Fruit fly (Drosophila melanogaster): ENCODE data around the gene bai.
A peak's percentile ranks its signal among the peaks of the same experiment; 100 is the strongest.

Gene bai

DNA sequence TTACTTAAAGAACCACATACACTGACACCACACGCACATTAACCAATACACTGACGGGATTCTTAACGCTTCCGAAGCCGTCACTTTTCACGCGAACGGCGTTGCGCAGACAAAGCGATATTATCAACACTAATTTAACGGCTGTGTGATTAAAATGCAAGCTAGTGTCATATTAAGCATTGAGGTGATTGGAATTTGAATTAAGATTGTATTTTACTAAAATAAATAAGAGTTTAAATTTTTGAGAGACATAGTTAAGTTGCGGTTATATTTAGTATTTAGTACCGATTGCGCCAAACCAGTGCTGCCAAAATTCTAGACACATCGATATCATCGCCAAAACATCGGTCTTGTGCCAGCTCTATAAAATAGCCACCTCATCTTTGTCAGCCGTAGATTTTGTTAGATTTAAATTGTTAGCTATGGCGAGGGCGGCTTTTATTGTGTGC, at the start of gene bai, which contains the start of gene Ythdf (continued):
- TF ChIP-seq hbn (GFP tag; IDR thresholded peaks at IDR 0.05; ENCODE audit: partially characterized antibody) (peak; percentile 81), ems (GFP tag; optimal IDR thresholded peaks at IDR 0.05) (peak; percentile 15), hb (GFP tag; IDR thresholded peaks at IDR 0.05; ENCODE audit: partially characterized antibody) (peak; percentile 78), CG13287 (GFP tag; IDR thresholded peaks at IDR 0.05; ENCODE audit: partially characterized antibody) (peak; percentile 91), HmgZ (tag; optimal IDR thresholded peaks at IDR 0.05) (peak; percentile 78), mam (GFP tag; optimal IDR thresholded peaks at IDR 0.05) (peak; percentile 63), tna (GFP tag; IDR thresholded peaks at IDR 0.05; ENCODE audit: partially characterized antibody) (peak; percentile 72), CG2875 (GFP tag; optimal IDR thresholded peaks at IDR 0.05) (no peak), ftz-f1 (GFP tag; optimal IDR thresholded peaks at IDR 0.05) (peak; percentile 3), CG12659 (GFP tag; optimal IDR thresholded peaks at IDR 0.05) (peak; percentile 75), CG33213 (GFP tag; optimal IDR thresholded peaks at IDR 0.05) (peak; percentile 23), Oaz (GFP tag; IDR thresholded peaks at IDR 0.05) (no peak), Ets65A (GFP tag) (peak; percentile 93), lov (optimal IDR thresholded peaks at IDR 0.05) (no peak), lov (GFP tag; IDR thresholded peaks at IDR 0.05) (no peak), az2 (GFP tag; optimal IDR thresholded peaks at IDR 0.05) (peak; percentile 15), trem (tag; optimal IDR thresholded peaks at IDR 0.05) (peak; percentile 76), CHES-1-like (GFP tag; optimal IDR thresholded peaks at IDR 0.05) (peak; percentile 61), CG10267 (tag; optimal IDR thresholded peaks at IDR 0.05) (peak; percentile 98), CG2120 (GFP tag; optimal IDR thresholded peaks at IDR 0.05) (peak; percentile 81), CG1647 (GFP tag; optimal IDR thresholded peaks at IDR 0.05) (peak; percentile 18), Bteb2 (GFP tag; optimal IDR thresholded peaks at IDR 0.05) (peak; percentile 53), Drgx (GFP tag; IDR thresholded peaks at IDR 0.05) (no peak), CG4617 (GFP tag; optimal IDR thresholded peaks at IDR 0.05; ENCODE audit: borderline replicate concordance) (peak; percentile 78), CG16813 (GFP tag; IDR thresholded peaks at IDR 0.05; ENCODE audit: partially characterized antibody) (peak; percentile 84), CG9609 (GFP tag; optimal IDR thresholded peaks at IDR 0.05) (peak; percentile 21), gsb (GFP tag; IDR thresholded peaks at IDR 0.05) (no peak), CG10431 (GFP tag; optimal IDR thresholded peaks at IDR 0.05) (no peak), shn (GFP tag; optimal IDR thresholded peaks at IDR 0.05) (peak; percentile 16), Lim3 (GFP tag; IDR thresholded peaks at IDR 0.05) (no peak), NC2β (GFP tag; optimal IDR thresholded peaks at IDR 0.05) (peak; percentile 44), luna (GFP tag; optimal IDR thresholded peaks at IDR 0.05) (no peak), Side (GFP tag; optimal IDR thresholded peaks at IDR 0.05) (peak; percentile 27), tin (GFP tag; optimal IDR thresholded peaks at IDR 0.05) (peak; percentile 14), mld (GFP tag; IDR thresholded peaks at IDR 0.05; ENCODE audit: partially characterized antibody) (0 out of 3 replicates have a peak, but pooled peaks have one; percentile 56), Pdp1 (GFP tag; optimal IDR thresholded peaks at IDR 0.05) (peak in 1 of 2 experiments; percentile 28), CG6689 (GFP tag; IDR thresholded peaks at IDR 0.05) (no peak), kay (GFP tag; optimal IDR thresholded peaks at IDR 0.05) (peak; percentile 19), H15 (GFP tag; IDR thresholded peaks at IDR 0.05) (no peak), HmgD (GFP tag; optimal IDR thresholded peaks at IDR 0.05) (peak; percentile 17), cg (GFP tag; optimal IDR thresholded peaks at IDR 0.05) (peak; percentile 96), unc-4 (GFP tag; IDR thresholded peaks at IDR 0.05; ENCODE audit: partially characterized antibody) (peak; percentile 92), Eip74EF (GFP tag; optimal IDR thresholded peaks at IDR 0.05) (no peak), hkb (optimal IDR thresholded peaks at IDR 0.05) (peak; percentile 83), hkb (GFP tag; IDR thresholded peaks at IDR 0.05) (no peak), CG4424 (GFP tag; optimal IDR thresholded peaks at IDR 0.05) (peak; percentile 39), CG34376 (GFP tag; optimal IDR thresholded peaks at IDR 0.05) (peak; percentile 13), Camta (GFP tag; optimal IDR thresholded peaks at IDR 0.05) (peak; percentile 30), Sry-β (GFP tag; optimal IDR thresholded peaks at IDR 0.05) (peak; percentile 9), CG34224 (GFP tag; IDR thresholded peaks at IDR 0.05; ENCODE audit: partially characterized antibody) (peak; percentile 80), oc (tag; optimal IDR thresholded peaks at IDR 0.05) (no peak)

All from whole organism, embryonic.